Worm (Caenorhabditis elegans) whole organism, L4 larva: Measurements from ENCODE around the gene pqn-27.

Experiments
- ZK337.2 ChIP-seq: fragments of 200-800 bp; sonication (Bioruptor generic); IDR thresholded peaks from 2 replicates; pipeline ENCODE4 v1.3.6; 2022; ENCODE audit warnings: missing genetic modification reagents, missing genetic modification characterization, missing compliant biosample characterization
- ZK546.5 ChIP-seq, 2 experiments: sonication (generic microtip); optimal IDR thresholded peaks; 2 replicates each; lab custom pipeline; 2017; ENCODE audit warnings: missing biosample characterization in 2 of 2, missing genetic modification characterization in 2 of 2
- daf-16 ChIP-seq, 3 experiments: sonication (generic microtip); optimal IDR thresholded peaks; 2 replicates each; lab custom pipeline; 2016 to 2017; ENCODE audit warnings: missing genetic modification characterization in 3 of 3, missing genetic modification reagents in 3 of 3, mild to moderate bottlenecking in 2 of 3, missing compliant biosample characterization in 2 of 3, missing biosample characterization in 1 of 3, moderate library complexity in 1 of 3
- daf-8 ChIP-seq: fragments of 200-800 bp; sonication (Bioruptor generic); IDR thresholded peaks from 2 replicates; pipeline ENCODE4 v1.3.6; 2022; ENCODE audit warnings: missing genetic modification characterization, missing compliant biosample characterization
- dpl-1 ChIP-seq: fragments of 150-350 bp; optimal IDR thresholded peaks from 2 replicates; lab custom pipeline; 2014; ENCODE audit warnings: missing biosample characterization, missing genetic modification reagents, missing genetic modification characterization
- duxl-1 ChIP-seq: sonication (generic microtip); optimal IDR thresholded peaks from 2 replicates; lab custom pipeline; 2016; ENCODE audit warnings: mild to moderate bottlenecking, missing genetic modification characterization, moderate library complexity, missing compliant biosample characterization; ENCODE audit not compliant: poor library complexity
- lsy-2 ChIP-seq, 2 experiments: fragments of 150-350 bp in 1 of 2; sonication (generic microtip) in 1 of 2; optimal IDR thresholded peaks; 2 replicates each; lab custom pipeline; 2014 to 2017; ENCODE audit warnings: missing biosample characterization in 2 of 2, missing genetic modification characterization in 2 of 2
- nhr-10 ChIP-seq: fragments of 150-350 bp; optimal IDR thresholded peaks from 2 replicates; lab custom pipeline; 2014; ENCODE audit warnings: missing biosample characterization, missing genetic modification characterization
- nhr-11 ChIP-seq: fragments of 150-350 bp; optimal IDR thresholded peaks from 2 replicates; lab custom pipeline; 2014; ENCODE audit warnings: missing biosample characterization, missing genetic modification characterization
- nhr-237 ChIP-seq: sonication (generic microtip); optimal IDR thresholded peaks from 2 replicates; lab custom pipeline; 2017; ENCODE audit warnings: missing biosample characterization, missing genetic modification characterization
- nhr-25 ChIP-seq: sonication (generic microtip); optimal IDR thresholded peaks from 2 replicates; lab custom pipeline; 2017; ENCODE audit warnings: missing genetic modification characterization, mild to moderate bottlenecking, missing compliant biosample characterization, antibody characterized with exemption, moderate library complexity, borderline replicate concordance; ENCODE audit not compliant: insufficient read depth
- pqm-1 ChIP-seq: sonication (generic microtip); optimal IDR thresholded peaks from 2 replicates; lab custom pipeline; 2017; ENCODE audit warnings: missing biosample characterization, missing genetic modification characterization
- zag-1 ChIP-seq: fragments of 150-350 bp; optimal IDR thresholded peaks from 2 replicates; lab custom pipeline; 2014; ENCODE audit warnings: missing biosample characterization, missing genetic modification characterization

DNA sequence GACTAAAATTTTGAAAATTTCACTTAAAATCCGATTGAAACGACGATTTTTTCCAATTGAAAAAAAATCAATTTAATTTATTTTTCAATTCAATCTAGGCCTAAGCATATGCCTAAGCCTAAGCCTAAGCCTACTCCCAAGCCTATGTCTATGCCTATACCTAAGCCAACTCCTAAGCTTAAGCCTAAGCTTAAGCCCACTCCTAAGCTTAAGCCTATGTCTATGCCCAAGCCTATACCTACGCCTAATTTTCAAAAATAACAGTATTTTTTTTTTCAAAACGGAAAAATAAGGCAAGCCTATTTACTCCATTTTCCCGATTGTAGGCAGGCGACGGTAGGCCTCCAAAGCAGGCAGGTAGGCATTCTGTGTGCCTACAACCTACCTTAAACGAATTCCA is 16.1 kb downstream of the pqn-27 start:
- TF ChIP-seq lsy-2 (tag; optimal IDR thresholded peaks at IDR 0.05; lab: Kevin White, UChicago) (no peak), nhr-237 (no peak), dpl-1 (GFP tag; lab: Kevin White, UChicago) (no peak), nhr-11 (no peak), nhr-10 (tag; lab: Kevin White, UChicago) (no peak), ZK337.2 (GFP tag; lab: Robert Waterston, UW) (no peak), daf-8 (GFP tag; lab: Robert Waterston, UW) (no peak), daf-16 (GFP tag; optimal IDR thresholded peaks at IDR 0.05; lab: Kevin White, UChicago) (no peak), daf-16 (tag; optimal IDR thresholded peaks at IDR 0.05; lab: Kevin White, UChicago) (no peak), zag-1 (tag; lab: Kevin White, UChicago) (no peak), duxl-1 (tag; lab: Kevin White, UChicago) (no peak), ZK546.5 (tag; optimal IDR thresholded peaks at IDR 0.05; lab: Kevin White, UChicago) (no peak), nhr-25 (tag; lab: Kevin White, UChicago) (no peak), pqm-1 (no peak)
